Fruit fly (Drosophila melanogaster) Kc167 (cell line): ENCODE results near the gene CG15458.
"Not testable (repeated sequence)": the region's sequence is repeated elsewhere in the genome, so short reads cannot be mapped to it uniquely, and the experiment has no call there.

ENCODE experiments used
- Myc ChIP-seq: fragments of >200 bp; optimal IDR thresholded peaks from 2 replicates; lab custom pipeline; 2017; ENCODE audit warnings: missing external identifiers
- Sin3A ChIP-seq: fragments of >200 bp; optimal IDR thresholded peaks from 2 replicates; lab custom pipeline; 2018; ENCODE audit warnings: missing external identifiers
- h ChIP-seq: fragments of >200 bp; optimal IDR thresholded peaks from 3 replicates; lab custom pipeline; 2018; ENCODE audit warnings: missing external identifiers
- insv ChIP-seq: fragments of >200 bp; optimal IDR thresholded peaks from 3 replicates; lab custom pipeline; 2018; ENCODE audit warnings: missing external identifiers
- psq ChIP-seq: fragments of >200 bp; optimal IDR thresholded peaks from 2 replicates; lab custom pipeline; 2017; ENCODE audit warnings: missing external identifiers
- ttk ChIP-seq: sonication (Bioruptor generic); optimal IDR thresholded peaks from 2 replicates; lab custom pipeline; 2017; ENCODE audit warnings: missing external identifiers

CG15458 gene

dm6 chrX:20414099-20414498 lies at the start of gene CG15458:
CG15458 (minus strand) TSS chrX:20414199.
- TF ChIP-seq psq (lab: Kevin White, UChicago) (no peak), h (lab: Kevin White, UChicago) (no peak), Myc (no peak)

dm6 chrX:20448828-20449427 lies 34.9 kb upstream of the CG15458 start, which contains the start of gene tbc:
tbc (plus strand) TSS chrX:20449331.
- TF ChIP-seq ttk (lab: Kevin White, UChicago) (no peak), insv (no peak), Myc (no peak)

- TF ChIP-seq psq (lab: Kevin White, UChicago) (no peak), Sin3A (lab: Kevin White, UChicago) (no peak), Myc (no peak), insv (no peak), h (lab: Kevin White, UChicago) (no peak), ttk (lab: Kevin White, UChicago) (no peak)
These were observed 34.0 kb upstream of the CG15458 start for dm6 chrX:20447865-20448584.

DNA sequence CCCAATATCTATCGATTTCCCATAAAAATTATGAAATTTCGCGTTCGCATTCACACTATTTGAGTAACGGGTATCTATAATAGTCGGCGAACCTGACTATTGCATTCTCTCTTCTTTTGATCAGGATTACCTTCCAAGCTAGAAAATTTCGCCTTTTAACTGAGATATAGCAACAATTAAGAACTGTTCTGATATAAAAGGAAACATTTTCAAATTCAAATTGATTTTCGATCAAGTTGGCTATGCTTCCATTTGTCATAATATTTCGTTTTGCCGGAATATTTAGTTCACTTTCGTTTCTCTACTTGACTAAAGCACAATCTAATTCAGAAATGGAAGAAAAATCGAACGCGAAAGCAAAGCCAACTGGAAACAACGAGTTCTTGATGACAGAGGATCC lies 32.1 kb upstream of the CG15458 start, which contains the start of gene CG42578:
CG42578 (plus strand) TSS at position 301 of the 400 bp plus-strand sequence.
- not testable (repeated sequence) for TF ChIP-seq Sin3A (lab: Kevin White, UChicago); insv; ttk (lab: Kevin White, UChicago)

DNA sequence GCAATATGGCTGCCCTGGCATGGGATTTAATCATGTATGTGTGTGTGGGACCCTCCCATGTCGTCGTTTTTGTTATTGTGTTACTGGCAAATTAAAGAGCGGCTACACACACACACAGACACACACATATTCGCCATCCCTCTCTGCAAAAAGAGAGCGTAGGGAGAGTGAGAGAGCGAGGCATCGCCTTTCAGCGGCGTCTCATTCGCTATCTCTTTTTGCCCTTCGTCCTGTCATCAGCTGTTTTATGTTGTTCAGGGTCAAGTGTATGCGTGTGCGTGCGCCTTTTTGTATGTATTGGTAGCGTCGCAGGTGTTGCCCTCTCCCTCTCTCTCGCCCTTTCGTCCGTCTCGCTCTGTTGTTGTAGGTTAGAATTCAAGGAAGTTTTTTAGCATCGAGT lies 22.9 kb upstream of the CG15458 start:
- TF ChIP-seq Myc (no peak), ttk (lab: Kevin White, UChicago) (no peak), psq (lab: Kevin White, UChicago) (no peak), Sin3A (lab: Kevin White, UChicago) (no peak), h (lab: Kevin White, UChicago) (no peak), insv (no peak)

DNA sequence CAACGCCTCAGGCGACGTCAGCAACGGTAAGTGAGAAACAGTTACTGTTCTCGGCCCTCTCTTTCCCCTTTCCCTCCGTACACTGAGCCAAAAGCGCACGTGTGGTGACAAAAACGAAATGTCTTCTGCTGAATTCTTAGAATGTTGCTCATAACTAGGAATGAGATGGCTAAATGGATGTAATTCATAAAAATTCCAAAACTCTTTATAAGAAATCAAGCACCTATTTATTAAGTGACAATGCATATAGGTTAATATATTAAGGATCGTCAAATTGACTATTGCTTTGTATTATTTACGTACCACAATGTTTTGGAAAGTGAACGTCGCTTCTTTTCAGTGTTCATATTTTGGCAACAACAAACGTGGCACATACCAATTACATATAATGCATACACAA lies 20.5 kb upstream of the CG15458 start:
- no peak for TF ChIP-seq ttk (lab: Kevin White, UChicago)
- no peak for TF ChIP-seq insv
- TF ChIP-seq Sin3A (lab: Kevin White, UChicago) = no peak
- no peak for TF ChIP-seq Myc
- no peak for TF ChIP-seq psq (lab: Kevin White, UChicago)
- no peak for TF ChIP-seq h (lab: Kevin White, UChicago)

DNA sequence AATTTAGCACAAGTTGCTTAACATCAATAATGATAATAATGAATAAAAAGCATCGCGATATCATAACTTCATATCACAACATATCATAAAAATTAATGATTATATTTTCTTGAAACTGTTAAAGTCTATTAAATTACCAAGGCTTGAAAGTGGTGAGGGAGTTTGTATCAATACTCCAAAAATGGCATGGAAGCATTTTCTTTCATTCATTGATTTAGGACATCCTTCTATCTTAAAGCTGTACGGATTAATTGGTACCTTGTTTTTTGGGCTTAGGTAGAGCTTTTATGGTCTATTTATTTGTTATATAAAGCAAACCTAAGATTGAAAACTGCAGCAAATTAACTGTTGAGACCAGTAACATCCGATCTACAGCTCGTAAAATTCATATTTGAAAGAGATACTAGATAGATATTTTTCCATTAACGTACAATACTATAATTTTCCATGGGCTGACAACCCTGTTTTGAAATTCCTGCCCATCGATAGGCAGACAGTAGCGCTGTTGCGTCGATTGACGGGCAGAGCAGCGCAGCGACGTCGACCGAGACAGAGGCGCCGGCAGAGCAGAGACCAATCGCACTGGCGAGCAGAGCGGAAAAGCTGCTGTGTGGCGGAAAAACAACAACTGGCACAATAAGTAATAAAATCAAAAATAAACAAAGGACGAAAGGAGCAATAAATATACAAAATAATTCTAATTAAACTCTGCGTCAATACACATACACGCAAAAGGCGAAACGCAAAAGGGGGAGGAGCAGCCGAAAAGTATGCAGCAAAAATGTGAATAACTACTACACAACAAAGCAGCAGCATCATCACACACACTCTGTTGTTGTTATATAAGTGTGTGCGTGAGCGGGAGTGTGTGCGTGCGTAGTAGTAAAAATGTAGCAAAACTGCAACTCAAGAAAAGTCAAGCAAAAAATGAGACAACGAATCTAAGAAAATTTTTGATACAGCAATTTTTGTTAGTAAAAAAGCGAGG lies 19.6 kb upstream of the CG15458 start, which contains the start of gene CG1695:
CG1695 (plus strand) TSS at position 606 of the 988 bp plus-strand sequence.
- TF ChIP-seq h (lab: Kevin White, UChicago) = no peak
- no peak for TF ChIP-seq insv
- TF ChIP-seq Myc = no peak
- TF ChIP-seq Sin3A (lab: Kevin White, UChicago) = no peak
- TF ChIP-seq psq (lab: Kevin White, UChicago) = no peak
- no peak for TF ChIP-seq ttk (lab: Kevin White, UChicago)

DNA sequence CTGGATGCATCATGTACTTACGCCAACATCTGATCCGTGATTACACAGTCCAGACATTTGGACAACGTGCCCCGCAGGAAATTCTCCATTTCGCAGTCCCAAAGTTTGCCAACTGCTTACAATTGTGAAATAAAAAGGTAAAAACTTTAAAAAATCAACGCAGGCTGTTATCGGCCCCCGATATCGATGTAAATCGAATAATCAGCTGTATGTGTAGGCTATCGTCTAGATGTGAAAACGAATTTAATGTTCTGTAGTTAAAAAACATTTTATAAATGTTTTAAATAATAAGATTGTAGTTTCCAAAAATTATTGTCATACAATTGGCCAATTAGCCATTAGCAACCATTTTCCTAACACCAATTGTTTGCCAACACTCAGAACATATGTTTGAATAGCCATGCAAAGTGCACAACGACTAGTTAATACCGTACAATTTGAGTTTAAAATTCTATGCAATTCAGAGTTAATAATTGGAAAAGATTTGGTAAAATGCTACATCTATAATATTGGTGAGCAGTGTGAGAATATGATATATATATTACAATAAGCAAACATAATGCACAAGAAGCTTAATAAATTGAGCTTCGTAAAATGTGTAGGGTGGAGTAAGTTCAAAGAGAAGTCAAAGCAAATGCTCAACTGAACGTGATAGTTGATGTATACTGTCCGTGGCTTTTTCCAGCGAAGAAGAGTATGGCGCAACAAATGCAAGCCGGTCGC lies 15.6 kb upstream of the CG15458 start, which contains the start of the genes CG11710 and mal:
CG11710 (minus strand) TSS at position 192 of the 723 bp plus-strand sequence.
mal (plus strand) TSS at position 194 of the 723 bp plus-strand sequence.
- no peak for TF ChIP-seq h (lab: Kevin White, UChicago)

DNA sequence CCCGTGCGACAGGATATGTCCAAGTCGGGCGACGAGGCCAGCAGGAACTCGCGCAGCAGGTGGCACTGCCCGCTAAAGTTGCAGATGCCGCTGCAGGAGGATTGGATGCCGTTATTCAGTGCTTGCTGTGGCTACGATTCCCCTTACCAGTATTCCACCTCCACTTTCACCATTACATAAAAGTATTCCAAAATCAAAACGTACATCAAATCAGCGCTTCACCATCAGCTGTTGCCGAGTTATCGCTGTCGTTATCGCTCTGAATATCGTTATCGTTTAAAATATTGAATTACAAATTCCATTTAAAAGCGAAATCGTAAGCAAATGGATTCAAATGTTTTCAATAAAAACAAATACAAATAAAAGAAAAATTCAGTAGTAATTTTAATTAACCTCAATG lies 12.8 kb upstream of the CG15458 start, which contains the start of gene CG15456:
CG15456 (minus strand) TSS at position 225 of the 400 bp plus-strand sequence.
- no peak for TF ChIP-seq insv

DNA sequence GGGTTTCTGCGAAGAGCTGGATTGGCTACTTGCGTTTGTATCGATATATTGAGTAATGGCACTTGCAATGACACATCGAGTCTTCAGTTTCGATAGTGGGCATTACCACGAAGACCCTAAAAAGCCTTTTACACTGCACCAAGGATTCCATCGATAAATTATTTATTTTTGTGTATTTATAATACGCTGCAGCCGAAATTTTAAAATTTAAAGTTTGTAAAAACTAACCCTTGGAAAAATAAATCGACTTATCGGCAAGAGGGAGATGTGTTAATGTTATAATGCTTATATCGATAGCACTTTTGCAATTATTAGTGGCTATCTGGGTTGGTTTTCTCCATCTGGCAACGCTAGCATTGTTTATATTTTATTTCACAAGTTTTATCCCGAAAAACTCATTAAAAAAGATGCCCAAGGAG lies 9.8 kb upstream of the CG15458 start, which contains the start of the genes Pp4-19C and cactin:
Pp4-19C (minus strand) TSS at position 256 of the 419 bp plus-strand sequence.
cactin (plus strand) TSS at position 323 of the 419 bp plus-strand sequence.
- TF ChIP-seq insv (no peak), Sin3A (lab: Kevin White, UChicago) (no peak), ttk (lab: Kevin White, UChicago) (no peak), Myc (no peak), h (lab: Kevin White, UChicago) (no peak), psq (lab: Kevin White, UChicago) (no peak)

- TF ChIP-seq h (lab: Kevin White, UChicago) = no peak
- TF ChIP-seq ttk (lab: Kevin White, UChicago) = no peak
- TF ChIP-seq psq (lab: Kevin White, UChicago) = no peak
- TF ChIP-seq Myc = no peak
- no peak for TF ChIP-seq insv
- TF ChIP-seq Sin3A (lab: Kevin White, UChicago) = no peak
These were observed 9.2 kb upstream of the CG15458 start for dm6 chrX:20423158-20423557.
